Worm (Caenorhabditis elegans): ENCODE measurements around the gene scrm-3.

The scrm-3 gene

ce11 chrV:3358267-3358666, 1.3 kb upstream of the scrm-3 start, which contains the start of gene C04E12.5:
TSS of gene C04E12.5 (plus strand) at chrV:3358567.
- TF ChIP-seq ceh-31 (tag; optimal IDR thresholded peaks at IDR 0.05) (no peak), K09A11.1 (tag; optimal IDR thresholded peaks at IDR 0.05; ENCODE audit: insufficient read depth) (no peak), unc-86 (tag; optimal IDR thresholded peaks at IDR 0.05) (no peak), ceh-22 (tag; optimal IDR thresholded peaks at IDR 0.05) (no peak), pqm-1 (tag; optimal IDR thresholded peaks at IDR 0.05) (no peak), F13H6.1 (tag; optimal IDR thresholded peaks at IDR 0.05) (no peak), ceh-30 (tag; optimal IDR thresholded peaks at IDR 0.05) (no peak), npax-4 (tag; optimal IDR thresholded peaks at IDR 0.05) (no peak)

ce11 chrV:3355544-3355943, 1.5 kb downstream of the scrm-3 start:
- TF ChIP-seq tbx-2 (tag; optimal IDR thresholded peaks at IDR 0.05) (no peak), pax-1 (tag; optimal IDR thresholded peaks at IDR 0.05) (no peak), elt-2 (tag; optimal IDR thresholded peaks at IDR 0.05) (no peak), ceh-2 (tag; optimal IDR thresholded peaks at IDR 0.05) (no peak), nhr-11 (tag; optimal IDR thresholded peaks at IDR 0.05) (no peak), ceh-45 (GFP tag; IDR thresholded peaks at IDR 0.05) (no peak), gmeb-2 (tag; optimal IDR thresholded peaks at IDR 0.05) (no peak), pha-2 (tag; optimal IDR thresholded peaks at IDR 0.05) (no peak), eyg-1 (tag; optimal IDR thresholded peaks at IDR 0.05) (no peak)

- no peak for TF ChIP-seq hlh-8 (tag; optimal IDR thresholded peaks at IDR 0.05)
- TF ChIP-seq pha-4 (tag; optimal IDR thresholded peaks at IDR 0.05) = no peak
- TF ChIP-seq hlh-30 (tag; optimal IDR thresholded peaks at IDR 0.05; ENCODE audit: insufficient read depth) = no peak
- TF ChIP-seq ama-1 (optimal IDR thresholded peaks at IDR 0.05) = no peak
Observed at ce11 chrV:3352925-3353324, 4.1 kb downstream of the scrm-3 start, which contains the start of gene C17B7.12. TSS of gene C17B7.12 (plus strand) at chrV:3353225.

- TF ChIP-seq ttx-3 (tag; optimal IDR thresholded peaks at IDR 0.05) (no peak), hlh-13 (GFP tag; optimal IDR thresholded peaks at IDR 0.05) (no peak), nhr-11 (tag; optimal IDR thresholded peaks at IDR 0.05) (no peak), ceh-48 (tag; optimal IDR thresholded peaks at IDR 0.05) (no peak), nhr-232 (tag; optimal IDR thresholded peaks at IDR 0.05) (no peak), fkh-10 (GFP tag; optimal IDR thresholded peaks at IDR 0.05) (no peak), ceh-22 (tag; optimal IDR thresholded peaks at IDR 0.05) (no peak), F13H6.1 (tag; optimal IDR thresholded peaks at IDR 0.05) (no peak), ceh-30 (tag; optimal IDR thresholded peaks at IDR 0.05) (no peak), C08G9.2 (tag; optimal IDR thresholded peaks at IDR 0.05) (no peak), rnt-1 (tag; optimal IDR thresholded peaks at IDR 0.05) (no peak)
Observed at ce11 chrV:3351266-3351665, 5.7 kb downstream of the scrm-3 start, which contains the start of gene str-63. TSS of gene str-63 (plus strand) at chrV:3351566.

- TF ChIP-seq dmd-4 (tag; optimal IDR thresholded peaks at IDR 0.05; ENCODE audit: borderline replicate concordance) (no peak), ceh-48 (tag; optimal IDR thresholded peaks at IDR 0.05) (no peak), ets-4 (tag; optimal IDR thresholded peaks at IDR 0.05) (no peak), gmeb-2 (tag; optimal IDR thresholded peaks at IDR 0.05) (no peak), hlh-30 (tag; optimal IDR thresholded peaks at IDR 0.05; ENCODE audit: insufficient read depth) (no peak), Y22D7AL.16 (tag; optimal IDR thresholded peaks at IDR 0.05) (no peak), ttx-3 (tag; optimal IDR thresholded peaks at IDR 0.05) (no peak)
Observed at ce11 chrV:3349877-3350276, 7.1 kb downstream of the scrm-3 start, which contains the start of gene C17B7.15. TSS of gene C17B7.15 (plus strand) at chrV:3350177.

ce11 chrV:3347486-3347885, 9.5 kb downstream of the scrm-3 start:
- TF ChIP-seq fkh-10 (GFP tag; optimal IDR thresholded peaks at IDR 0.05) = no peak
- TF ChIP-seq ceh-30 (tag; optimal IDR thresholded peaks at IDR 0.05) = no peak
- no peak for TF ChIP-seq fkh-6 (tag; optimal IDR thresholded peaks at IDR 0.05)
- no peak for TF ChIP-seq ceh-48 (tag; optimal IDR thresholded peaks at IDR 0.05)
- TF ChIP-seq Y22D7AL.16 (tag; optimal IDR thresholded peaks at IDR 0.05) = no peak
- no peak for TF ChIP-seq K09A11.1 (tag; optimal IDR thresholded peaks at IDR 0.05; ENCODE audit: insufficient read depth)
- no peak for TF ChIP-seq sox-4 (tag; optimal IDR thresholded peaks at IDR 0.05)
- no peak for TF ChIP-seq hlh-15 (tag; optimal IDR thresholded peaks at IDR 0.05)
- TF ChIP-seq pha-2 (tag; optimal IDR thresholded peaks at IDR 0.05) = no peak
- no peak for TF ChIP-seq elt-4 (tag; optimal IDR thresholded peaks at IDR 0.05)
- no peak for TF ChIP-seq eyg-1 (tag; optimal IDR thresholded peaks at IDR 0.05)
- TF ChIP-seq ceh-14 (tag; optimal IDR thresholded peaks at IDR 0.05) = no peak

Measured in whole organism, late embryonic.